Fruit fly (Drosophila melanogaster) whole organism, larva: Measurements from ENCODE around the gene CG7300.

Experiments
- noc ChIP-seq: fragments of 200-800 bp; sonication (Bioruptor generic); optimal IDR thresholded peaks from 3 replicates; lab custom pipeline; 2019; ENCODE audit warnings: missing biosample characterization, mild to moderate bottlenecking, missing genetic modification characterization, moderate library complexity

The CG7300 gene

DNA sequence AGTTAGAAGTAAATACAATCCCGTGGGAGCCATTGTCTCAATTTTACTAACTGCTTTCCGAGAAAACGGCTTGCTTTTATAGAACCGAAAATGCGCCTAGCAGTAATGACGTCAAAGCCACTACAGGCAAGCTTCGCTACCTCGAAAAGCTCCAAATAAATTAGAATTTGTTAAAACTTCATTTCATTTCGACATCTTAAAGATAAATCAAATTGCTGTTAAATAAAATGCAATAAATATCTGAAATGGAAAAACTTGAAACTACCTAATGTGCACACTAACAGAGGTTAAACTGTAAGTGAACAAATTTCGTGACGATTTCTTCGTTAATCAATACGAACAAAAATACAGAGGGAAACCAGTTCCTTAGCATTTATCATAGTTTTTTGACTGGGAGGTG, at the start of gene CG7300:
Gene CG7300 (minus strand): TSS at position 52 of the 400 bp plus-strand sequence.
- peak; percentile 80 for TF ChIP-seq noc (tag; lab: Kevin White, UChicago)

DNA sequence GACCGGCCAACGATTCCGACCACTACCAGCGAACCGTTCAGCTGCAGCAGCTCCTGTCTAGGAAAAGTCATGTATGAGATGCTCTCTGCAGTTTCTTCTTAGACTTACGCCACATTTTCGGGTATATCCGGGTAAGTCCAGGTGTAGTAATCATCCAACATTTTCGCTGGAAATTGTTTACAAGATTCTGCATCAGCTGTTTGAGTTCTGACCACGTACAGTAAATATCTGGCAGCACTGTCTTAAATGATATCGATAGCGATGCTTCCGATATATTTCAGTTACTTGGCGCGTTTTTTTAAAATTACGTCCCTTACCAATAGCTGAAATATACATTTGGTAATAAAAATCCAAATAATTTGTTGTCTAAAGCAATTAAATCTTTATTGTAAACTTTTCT, 45.9 kb upstream of the CG7300 start, which contains the start of gene CG6729:
Gene CG6729 (minus strand): TSS at position 222 of the 400 bp plus-strand sequence.
- TF ChIP-seq noc (tag; lab: Kevin White, UChicago) = no peak

DNA sequence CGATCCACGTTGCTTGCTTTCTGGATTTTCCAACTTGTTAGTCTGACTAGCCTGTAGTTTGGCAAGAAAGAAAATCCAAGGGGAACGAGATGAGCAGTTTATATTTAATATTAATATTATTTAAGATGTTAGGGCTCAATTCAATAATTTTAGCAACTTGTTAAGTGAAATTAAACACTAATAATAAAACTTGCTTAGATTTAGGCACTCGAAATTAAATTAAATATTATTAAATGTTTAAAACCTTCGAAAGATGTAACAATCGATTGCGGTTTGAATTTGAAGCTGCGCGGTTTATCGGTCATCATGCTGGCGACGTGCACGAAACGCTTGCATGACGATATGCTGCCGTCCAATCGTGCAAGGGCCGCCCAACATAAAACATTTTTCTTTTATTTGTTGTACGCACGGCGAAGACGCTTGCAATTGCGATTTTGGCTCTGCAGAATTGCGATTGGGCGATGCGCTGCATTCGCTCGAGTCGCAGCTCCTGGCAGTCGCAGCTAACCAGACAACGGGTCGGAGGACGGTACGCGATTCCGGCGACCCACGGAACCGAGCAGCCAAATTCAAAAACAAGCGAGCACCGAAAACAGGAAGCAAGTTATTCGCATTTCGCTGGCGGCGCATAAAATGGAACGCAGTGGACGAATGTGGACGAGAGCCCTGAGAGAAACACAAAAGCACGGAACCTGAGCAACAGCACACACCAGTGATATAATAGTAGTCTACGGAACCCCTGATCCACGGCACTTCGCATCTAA, 39.3 kb upstream of the CG7300 start, which contains the start of the genes Vha16-5 and CG12299:
Gene Vha16-5 (minus strand): TSS at position 51 of the 764 bp plus-strand sequence.
Gene CG12299 (plus strand): TSS at position 353 of the 764 bp plus-strand sequence.
- TF ChIP-seq noc (tag; lab: Kevin White, UChicago) = no peak

DNA sequence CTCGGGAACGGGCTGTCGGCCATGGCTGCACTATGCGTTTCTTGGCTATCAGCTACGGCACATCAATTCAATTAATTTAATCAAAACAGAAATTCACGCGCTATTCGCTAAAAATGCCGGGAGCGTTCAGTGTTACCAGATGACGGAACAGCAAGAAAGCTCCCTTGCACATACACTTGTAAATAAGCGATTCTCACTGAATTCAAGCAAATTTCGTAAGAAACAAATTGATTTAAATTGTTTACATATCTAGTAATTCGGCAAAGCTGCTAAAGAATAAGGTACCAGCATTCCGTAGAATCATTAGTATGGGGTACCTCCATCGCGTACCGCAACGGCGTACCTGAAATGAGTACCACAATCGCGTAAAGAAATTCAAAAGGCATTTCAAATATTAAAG, 38.1 kb upstream of the CG7300 start, which contains the start of gene Nup107:
Gene Nup107 (minus strand): TSS at position 149 of the 400 bp plus-strand sequence.
- TF ChIP-seq noc (tag; lab: Kevin White, UChicago) = no peak

DNA sequence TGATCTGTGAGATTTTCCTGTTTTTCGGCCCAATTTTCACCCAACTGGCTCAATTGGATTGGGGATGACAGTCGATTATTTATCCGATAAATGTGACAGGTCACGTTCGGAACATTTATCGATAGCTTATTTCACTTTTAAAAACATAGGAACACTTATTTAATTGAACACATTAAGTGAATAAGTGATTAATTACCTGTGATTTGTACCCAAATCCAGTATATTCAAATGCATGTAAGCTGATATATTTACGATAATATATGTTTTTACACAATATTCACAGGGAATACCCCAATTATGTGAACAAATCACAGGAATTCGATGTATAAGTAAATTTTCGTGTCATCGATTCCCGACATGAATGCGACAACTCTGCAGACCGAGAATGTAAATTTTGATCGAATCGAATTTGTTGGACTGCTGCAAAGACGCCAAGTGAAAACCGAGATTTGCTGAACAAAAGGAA, 34.5 kb upstream of the CG7300 start, which contains the start of the genes EMC3 and Dpy-30L1:
Gene EMC3 (minus strand): TSS at position 81 of the 466 bp plus-strand sequence.
Gene Dpy-30L1 (plus strand): TSS at position 311 of the 466 bp plus-strand sequence.
- no peak for TF ChIP-seq noc (tag; lab: Kevin White, UChicago)

DNA sequence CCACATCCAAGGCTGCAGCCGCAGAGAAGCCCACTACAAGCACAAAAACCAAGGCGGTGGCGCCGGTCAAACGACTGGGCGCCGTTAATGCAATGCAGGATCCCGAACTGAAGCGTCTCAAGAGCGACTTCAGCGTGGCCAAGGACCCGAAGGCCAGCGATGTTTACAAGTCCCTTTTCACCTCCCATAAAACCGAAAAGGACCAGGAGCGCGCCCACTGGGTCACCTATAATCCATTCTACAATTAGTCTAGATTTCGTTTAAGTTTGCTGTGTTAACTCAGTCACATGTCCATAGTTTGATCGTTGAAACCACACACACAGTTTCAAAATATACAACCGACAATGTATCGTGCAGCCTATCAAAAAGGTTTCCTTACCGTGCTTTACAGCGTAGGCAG, 32.1 kb upstream of the CG7300 start, which contains the start of gene CG17118:
Gene CG17118 (plus strand): TSS at position 301 of the 400 bp plus-strand sequence.
- no peak for TF ChIP-seq noc (tag; lab: Kevin White, UChicago)

DNA sequence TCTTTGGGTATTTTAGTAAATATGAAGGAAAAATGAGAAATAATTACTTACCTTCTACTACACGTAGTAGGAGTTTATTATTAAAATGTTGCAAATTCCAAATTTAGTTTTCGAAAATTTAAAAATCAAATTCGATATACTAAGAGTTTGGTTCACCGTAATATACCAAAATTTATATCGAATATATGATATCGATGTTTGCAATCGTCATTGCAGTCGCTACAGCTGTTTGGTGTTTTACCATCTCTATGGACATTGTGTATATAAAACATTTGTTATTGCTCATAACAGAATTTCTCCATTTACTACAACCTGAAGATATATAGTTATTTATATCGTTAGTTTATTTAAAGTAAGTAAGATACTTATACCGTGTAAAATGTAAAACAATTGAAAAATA, 30.9 kb upstream of the CG7300 start, which contains the start of gene CG6443:
Gene CG6443 (plus strand): TSS at position 228 of the 400 bp plus-strand sequence.
- no peak for TF ChIP-seq noc (tag; lab: Kevin White, UChicago)

DNA sequence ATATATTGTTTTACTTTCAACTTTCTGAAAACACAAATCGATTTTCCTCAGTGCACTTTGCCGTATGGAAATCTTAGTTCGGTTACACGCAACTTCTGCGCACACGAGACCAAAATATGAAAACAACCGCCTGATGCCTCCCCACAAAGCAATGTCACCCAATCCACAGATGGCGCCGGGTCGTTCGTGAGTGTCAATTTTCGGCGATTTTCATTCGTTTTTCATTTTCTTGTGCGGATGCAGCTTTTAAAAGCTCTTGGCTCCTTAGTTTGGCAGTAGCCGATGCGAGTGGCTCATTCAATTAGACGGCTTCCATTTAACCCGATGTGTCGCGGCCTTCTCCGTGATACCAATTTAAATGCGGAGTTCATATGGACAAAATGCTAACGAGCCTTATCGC, 26.1 kb upstream of the CG7300 start, which contains the start of gene CG6431:
Gene CG6431 (plus strand): TSS at position 301 of the 400 bp plus-strand sequence.
- TF ChIP-seq noc (tag; lab: Kevin White, UChicago) = no peak

DNA sequence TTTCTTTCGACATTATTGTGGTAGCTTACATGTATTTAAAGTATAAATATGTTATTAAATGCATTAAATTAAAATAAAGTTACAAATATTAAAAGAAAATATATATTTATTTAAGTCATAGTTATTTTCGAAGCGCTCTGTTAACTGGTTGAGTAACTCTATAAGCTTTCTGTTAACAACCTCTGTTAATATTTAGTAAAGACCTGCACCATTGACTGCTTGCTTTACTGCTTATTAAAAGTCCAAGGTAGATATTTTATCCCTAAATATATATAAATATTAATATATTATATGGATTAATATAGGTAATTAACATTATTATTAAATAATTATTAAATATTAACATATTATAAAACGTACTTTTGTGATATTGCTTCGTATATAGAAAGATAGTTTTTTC, 23.7 kb upstream of the CG7300 start:
- no peak for TF ChIP-seq noc (tag; lab: Kevin White, UChicago)

DNA sequence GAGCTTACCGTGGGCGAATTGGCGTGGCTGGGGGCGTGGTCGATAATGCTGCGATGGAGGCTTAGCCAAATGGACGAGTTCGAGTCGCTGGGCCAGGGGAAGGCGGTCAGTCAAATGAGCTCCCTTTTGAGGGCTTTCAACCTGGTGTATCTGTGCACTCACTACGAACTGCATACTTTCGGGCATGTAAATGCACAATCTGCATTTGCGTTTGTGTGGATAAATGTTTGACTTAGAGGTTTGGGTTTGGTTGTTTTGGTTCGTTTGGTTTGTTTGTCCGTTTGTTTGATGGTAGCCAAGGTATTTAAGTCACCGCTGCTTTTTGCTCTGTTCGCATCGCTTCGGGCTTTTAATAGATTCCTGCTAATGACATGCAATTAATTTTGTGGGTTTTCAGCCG, 13.4 kb upstream of the CG7300 start:
- TF ChIP-seq noc (tag; lab: Kevin White, UChicago) = no peak

DNA sequence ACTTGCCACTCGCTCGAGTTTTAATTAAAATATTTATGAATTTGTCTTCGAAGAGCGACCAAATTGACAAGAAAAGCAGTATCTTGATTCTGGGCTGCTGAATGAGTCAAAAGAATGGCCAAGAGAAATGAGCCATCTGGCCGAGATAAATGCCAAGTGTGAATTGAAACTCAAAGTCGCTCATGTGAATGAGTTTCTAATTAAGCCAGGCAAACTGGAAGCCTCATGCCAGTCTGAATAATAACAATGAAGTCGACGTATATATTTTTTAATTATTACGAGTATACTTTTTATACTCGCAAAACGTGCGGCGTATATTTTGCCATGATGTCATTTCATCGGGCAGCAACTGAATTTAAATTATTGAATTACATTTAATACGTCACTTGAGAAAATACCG, 11.5 kb upstream of the CG7300 start, which contains the start of gene Lip2:
Gene Lip2 (minus strand): TSS at position 101 of the 400 bp plus-strand sequence.
- no peak for TF ChIP-seq noc (tag; lab: Kevin White, UChicago)

DNA sequence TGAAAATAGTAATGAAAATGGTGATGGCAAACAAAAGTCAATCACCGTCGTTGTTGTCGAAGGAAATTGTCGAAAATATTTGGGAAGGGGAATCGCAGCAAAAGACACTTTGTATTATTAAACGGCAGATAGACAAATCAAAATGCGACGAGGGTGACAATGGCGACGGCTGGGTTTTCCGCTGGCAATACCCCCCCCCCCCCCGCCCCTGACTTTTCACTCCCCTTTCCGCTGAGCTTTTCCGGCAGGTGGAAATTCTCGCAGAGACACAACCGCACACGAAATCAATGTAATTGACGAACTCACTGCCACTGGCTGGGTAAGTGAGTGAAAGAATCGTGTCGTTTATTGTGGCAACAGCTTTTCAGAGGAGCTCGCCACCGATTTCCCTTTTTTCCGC, 10.2 kb upstream of the CG7300 start:
- TF ChIP-seq noc (tag; lab: Kevin White, UChicago) = no peak

DNA sequence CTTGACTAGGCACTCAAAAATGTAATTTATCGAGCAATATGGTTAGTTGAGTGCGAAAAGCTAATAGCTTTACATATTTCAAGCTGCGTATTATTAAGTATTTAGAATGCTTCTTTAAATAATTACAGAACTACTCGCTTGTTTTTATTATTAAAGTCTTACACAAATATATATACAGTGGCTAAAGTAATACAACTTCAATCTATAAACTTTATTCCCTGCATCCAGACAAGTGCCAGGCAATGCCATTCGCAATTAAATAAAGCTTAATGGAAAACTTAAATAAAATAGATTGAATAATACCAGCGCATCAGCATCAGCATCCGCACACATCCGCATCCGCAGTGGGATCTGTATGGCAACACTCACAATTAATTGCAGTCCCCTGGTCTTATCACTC, 8.4 kb upstream of the CG7300 start:
- TF ChIP-seq noc (tag; lab: Kevin White, UChicago) = no peak

DNA sequence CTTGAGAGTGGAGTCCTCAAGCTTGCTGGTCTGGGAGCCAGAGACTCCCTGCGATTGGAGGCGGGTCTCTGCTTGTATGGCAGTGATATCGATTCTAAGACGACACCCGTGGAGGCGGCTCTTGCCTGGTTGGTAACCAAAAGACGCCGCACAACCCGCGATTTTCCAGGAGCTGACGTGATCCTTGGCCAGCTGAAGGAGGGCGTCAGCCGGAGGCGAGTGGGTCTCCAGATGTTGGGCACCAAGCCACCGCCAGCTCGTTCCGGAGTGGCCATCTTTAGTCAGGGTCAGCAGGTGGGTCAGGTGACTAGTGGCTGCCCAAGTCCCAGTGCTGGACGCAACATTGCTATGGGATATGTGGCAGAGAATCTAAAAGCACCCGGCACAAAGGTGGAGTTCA, 6.6 kb upstream of the CG7300 start:
- TF ChIP-seq noc (tag; lab: Kevin White, UChicago) = no peak

DNA sequence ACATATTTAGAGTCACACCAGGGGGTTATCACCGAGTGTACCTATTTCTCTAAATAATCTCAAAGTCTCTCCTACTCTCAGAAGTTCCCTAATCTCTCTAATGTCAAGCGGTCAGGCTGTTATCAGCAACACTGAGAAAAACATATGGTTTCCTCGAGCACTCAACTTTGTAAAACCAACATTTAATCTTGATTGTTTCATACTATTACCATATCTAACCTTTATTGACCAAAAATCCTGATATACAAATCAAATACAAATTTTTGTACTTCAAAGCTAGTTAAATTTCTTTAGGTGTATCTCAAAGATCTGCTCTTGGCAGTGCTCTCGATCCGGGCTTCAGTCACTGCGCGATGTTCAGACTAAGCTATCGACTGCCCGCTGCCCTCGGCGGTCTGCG, 5.4 kb upstream of the CG7300 start, which contains the start of gene CG6415:
Gene CG6415 (plus strand): TSS at position 341 of the 400 bp plus-strand sequence.
- peak; percentile 92 for TF ChIP-seq noc (tag; lab: Kevin White, UChicago)

DNA sequence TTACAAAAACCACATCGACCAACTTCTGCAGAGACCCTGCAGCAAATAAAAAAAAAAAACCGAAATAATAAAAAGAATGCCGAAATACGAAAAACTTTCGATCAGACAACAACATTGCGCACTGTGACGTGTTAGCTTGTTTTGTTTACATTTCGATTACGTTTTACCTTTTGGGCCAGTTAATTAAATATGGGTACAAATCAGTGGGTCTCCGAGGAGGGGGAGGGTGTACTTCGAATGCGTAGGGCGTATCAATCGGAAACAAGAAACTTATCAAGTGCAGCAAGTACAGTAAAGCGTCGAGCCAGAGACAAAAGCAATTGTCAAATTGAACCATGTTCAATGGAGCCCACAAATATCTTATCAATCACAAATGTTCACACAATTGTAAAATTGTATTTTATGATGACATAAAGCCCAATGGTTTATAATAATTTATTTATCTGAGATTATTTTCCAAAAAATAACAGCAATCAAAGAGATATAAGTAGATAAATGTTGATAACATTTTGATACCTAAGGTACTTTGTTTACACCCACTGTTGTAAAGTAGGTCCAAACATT, 3.7 kb upstream of the CG7300 start, which contains the start of gene Lip1:
Gene Lip1 (minus strand): TSS at position 46 of the 564 bp plus-strand sequence.
- no peak for TF ChIP-seq noc (tag; lab: Kevin White, UChicago)
